Worm (Caenorhabditis elegans) whole organism, early embryonic: ENCODE data around the gene F49C12.11.

ENCODE experiments used
- F13C5.2 ChIP-seq: sonication (generic microtip); optimal IDR thresholded peaks from 2 replicates; lab custom pipeline; 2017; ENCODE audit warnings: mild to moderate bottlenecking, missing genetic modification characterization, inconsistent platforms, missing compliant biosample characterization
- ama-1 ChIP-seq: fragments of 150-350 bp; optimal IDR thresholded peaks from 2 replicates; lab custom pipeline; 2014
- flt-1 ChIP-seq: fragments of 200-800 bp; sonication (Bioruptor generic); IDR thresholded peaks from 2 replicates; pipeline ENCODE4 v1.3.6; 2022; ENCODE audit warnings: missing genetic modification characterization, missing compliant biosample characterization
- hmbx-1 ChIP-seq: sonication (generic microtip); optimal IDR thresholded peaks from 2 replicates; lab custom pipeline; 2016; ENCODE audit warnings: mild to moderate bottlenecking, missing genetic modification characterization, missing compliant biosample characterization
- hmg-4 ChIP-seq: fragments of 200-800 bp; sonication (Bioruptor generic); optimal IDR thresholded peaks from 2 replicates; lab custom pipeline; 2018; ENCODE audit warnings: mild to moderate bottlenecking, missing genetic modification characterization, missing compliant biosample characterization
- tra-4 ChIP-seq: sonication (generic microtip); optimal IDR thresholded peaks from 2 replicates; lab custom pipeline; 2017; ENCODE audit warnings: missing genetic modification characterization, missing compliant biosample characterization

ce11 chrIV:9323989-9324506, 4.9 kb downstream of the F49C12.11 start, which contains the start of the genes nspg-11 and F49C12.15:
- TF ChIP-seq ama-1 (lab: Kevin White, UChicago) (no peak), hmg-4 (GFP tag; lab: Kevin White, UChicago) (no peak), flt-1 (GFP tag; lab: Robert Waterston, UW) (no peak), F13C5.2 (tag; lab: Kevin White, UChicago) (no peak), hmbx-1 (no peak), tra-4 (tag; lab: Kevin White, UChicago) (no peak)
